Fruit fly (Drosophila melanogaster): Measurements from ENCODE around the gene rudhira.

Gene rudhira

dm6 chrX:11885356-11885755 lies 68.7 kb downstream of the rudhira start (continued):
- peak; percentile 48 for TF ChIP-seq HHEX (GFP tag; optimal IDR thresholded peaks at IDR 0.05)
- TF ChIP-seq dan (GFP tag; IDR thresholded peaks at IDR 0.05), result no peak
- no peak for TF ChIP-seq CG2116 (GFP tag; optimal IDR thresholded peaks at IDR 0.05)
- no peak for TF ChIP-seq CG16779 (GFP tag; IDR thresholded peaks at IDR 0.05)
- TF ChIP-seq CG6791 (GFP tag; IDR thresholded peaks at IDR 0.05; ENCODE audit: partially characterized antibody), result no peak
- TF ChIP-seq Ets97D (GFP tag; optimal IDR thresholded peaks at IDR 0.05), result no peak
- TF ChIP-seq CG11696 (GFP tag; IDR thresholded peaks at IDR 0.05), result no peak
- no peak for TF ChIP-seq CG10959 (GFP tag; IDR thresholded peaks at IDR 0.05)
- TF ChIP-seq ind (GFP tag; optimal IDR thresholded peaks at IDR 0.05), result peak; percentile 29
- no peak for TF ChIP-seq HLH4C (GFP tag; IDR thresholded peaks at IDR 0.05; ENCODE audit: partially characterized antibody)
- no peak for TF ChIP-seq CG2202 (tag; optimal IDR thresholded peaks at IDR 0.05)
- TF ChIP-seq Tbp (GFP tag; optimal IDR thresholded peaks at IDR 0.05), result no peak
- no peak; the same call in 1 of the 2 replicates for TF ChIP-seq Adf1 (GFP tag; IDR thresholded peaks at IDR 0.05)
- no peak for TF ChIP-seq CG12942 (GFP tag; optimal IDR thresholded peaks at IDR 0.05)
- TF ChIP-seq CG14050 (GFP tag; IDR thresholded peaks at IDR 0.05), result no peak
- TF ChIP-seq tll (GFP tag; optimal IDR thresholded peaks at IDR 0.05), result no peak
- TF ChIP-seq CG4404 (GFP tag; IDR thresholded peaks at IDR 0.05), result no peak
- TF ChIP-seq CrebB (tag; optimal IDR thresholded peaks at IDR 0.05), result no peak
- TF ChIP-seq CG2199 (GFP tag; IDR thresholded peaks at IDR 0.05), result peak; percentile 34; the same call in 1 of the 3 replicates
- peak; percentile 32 for TF ChIP-seq ATbp (GFP tag; optimal IDR thresholded peaks at IDR 0.05)
- TF ChIP-seq CG10979 (tag; optimal IDR thresholded peaks at IDR 0.05), result peak; percentile 18
- TF ChIP-seq Hey (tag; optimal IDR thresholded peaks at IDR 0.05), result peak; percentile 2
- no peak for TF ChIP-seq CG11247 (GFP tag; IDR thresholded peaks at IDR 0.05)
- TF ChIP-seq bbx (GFP tag; IDR thresholded peaks at IDR 0.05; ENCODE audit: partially characterized antibody), result no peak
- peak; percentile 48 for TF ChIP-seq bcd (GFP tag; optimal IDR thresholded peaks at IDR 0.05)
- TF ChIP-seq NfI (GFP tag; optimal IDR thresholded peaks at IDR 0.05), result peak; percentile 41
- no peak for TF ChIP-seq rib (GFP tag; IDR thresholded peaks at IDR 0.05)
- TF ChIP-seq unpg (GFP tag; optimal IDR thresholded peaks at IDR 0.05), result peak; percentile 49
- no peak for TF ChIP-seq trh (GFP tag; optimal IDR thresholded peaks at IDR 0.05)
- TF ChIP-seq Dek (tag; optimal IDR thresholded peaks at IDR 0.05), result peak; percentile 37
- TF ChIP-seq al (GFP tag; IDR thresholded peaks at IDR 0.05), result no peak
- no peak for TF ChIP-seq inv (GFP tag; IDR thresholded peaks at IDR 0.05; ENCODE audit: partially characterized antibody)
- peak; percentile 38 for TF ChIP-seq CG30403 (GFP tag; optimal IDR thresholded peaks at IDR 0.05)
- no peak for TF ChIP-seq CG10462 (GFP tag; optimal IDR thresholded peaks at IDR 0.05)
- no peak for TF ChIP-seq CG8089 (GFP tag; optimal IDR thresholded peaks at IDR 0.05)
- TF ChIP-seq trem (tag; optimal IDR thresholded peaks at IDR 0.05), result no peak
- TF ChIP-seq crp (GFP tag; optimal IDR thresholded peaks at IDR 0.05), result no peak
- no peak for TF ChIP-seq ems (GFP tag; optimal IDR thresholded peaks at IDR 0.05)
- TF ChIP-seq CG13775 (GFP tag; optimal IDR thresholded peaks at IDR 0.05), result peak; percentile 26
- TF ChIP-seq CHES-1-like (GFP tag; optimal IDR thresholded peaks at IDR 0.05), result no peak
- peak; percentile 58 for TF ChIP-seq CG9932 (GFP tag; IDR thresholded peaks at IDR 0.05)
- TF ChIP-seq chif (GFP tag; optimal IDR thresholded peaks at IDR 0.05), result no peak
- no peak for TF ChIP-seq Asciz (GFP tag; optimal IDR thresholded peaks at IDR 0.05)
- no peak for TF ChIP-seq Bgb (GFP tag; IDR thresholded peaks at IDR 0.05; ENCODE audit: partially characterized antibody)
- no peak for TF ChIP-seq CG7372 (GFP tag; IDR thresholded peaks at IDR 0.05)
- no peak for TF ChIP-seq kni (GFP tag; optimal IDR thresholded peaks at IDR 0.05)
- TF ChIP-seq CG6689 (GFP tag; IDR thresholded peaks at IDR 0.05), result peak; percentile 33; the same call in 1 of the 2 replicates
- TF ChIP-seq CG11456 (GFP tag; IDR thresholded peaks at IDR 0.05), result no peak
- no peak for TF ChIP-seq pnt (GFP tag; optimal IDR thresholded peaks at IDR 0.05)
- no peak for TF ChIP-seq abd-A (tag; optimal IDR thresholded peaks at IDR 0.05)
- no peak for TF ChIP-seq fru (optimal IDR thresholded peaks at IDR 0.05)
- TF ChIP-seq ttk (GFP tag; IDR thresholded peaks at IDR 0.05), result no peak

All from whole organism, embryonic.